Worm (Caenorhabditis elegans): ENCODE results near the gene add-2.

add-2 gene

ce11 chrV:12033841-12034240 lies 20.6 kb upstream of the add-2 start:
- no peak for TF ChIP-seq nhr-19 (GFP tag; conservative IDR thresholded peaks at IDR 0.05)
- no peak for TF ChIP-seq aha-1 (tag; optimal IDR thresholded peaks at IDR 0.05)
- no peak for TF ChIP-seq nhr-71 (tag; optimal IDR thresholded peaks at IDR 0.05)
- no peak for TF ChIP-seq nhr-11 (tag; optimal IDR thresholded peaks at IDR 0.05)
- no peak for TF ChIP-seq nhr-85 (tag)
- TF ChIP-seq efl-1 (optimal IDR thresholded peaks at IDR 0.05): no peak
- TF ChIP-seq efl-1 (GFP tag; optimal IDR thresholded peaks at IDR 0.05 in 1 of 2): no peak
- no peak for TF ChIP-seq nhr-20 (tag; optimal IDR thresholded peaks at IDR 0.05)
- TF ChIP-seq unc-130 (tag; optimal IDR thresholded peaks at IDR 0.05): no peak
- no peak for TF ChIP-seq mdl-1 (tag; optimal IDR thresholded peaks at IDR 0.05)
- no peak for TF ChIP-seq grh-1 (GFP tag; IDR thresholded peaks at IDR 0.05)
- no peak for TF ChIP-seq egl-27 (tag; optimal IDR thresholded peaks at IDR 0.05)
- no peak for TF ChIP-seq unc-30 (tag; optimal IDR thresholded peaks at IDR 0.05)
- TF ChIP-seq pqm-1 (tag; optimal IDR thresholded peaks at IDR 0.05): no peak
- no peak for TF ChIP-seq nhr-12 (tag; optimal IDR thresholded peaks at IDR 0.05)
- TF ChIP-seq F16B12.6 (tag; optimal IDR thresholded peaks at IDR 0.05): no peak
- no peak for TF ChIP-seq alr-1 (tag; optimal IDR thresholded peaks at IDR 0.05; ENCODE audit: borderline replicate concordance)
- TF ChIP-seq ceh-63 (GFP tag; optimal IDR thresholded peaks at IDR 0.05): no peak
- TF ChIP-seq lin-35 (GFP tag; optimal IDR thresholded peaks at IDR 0.05): no peak
- TF ChIP-seq lir-3 (tag; optimal IDR thresholded peaks at IDR 0.05; ENCODE audit: poor library complexity): no peak

- TF ChIP-seq lin-14 (GFP tag; optimal IDR thresholded peaks at IDR 0.05) (no peak), nhr-77 (tag; optimal IDR thresholded peaks at IDR 0.05) (no peak), lir-3 (tag; optimal IDR thresholded peaks at IDR 0.05; ENCODE audit: poor library complexity) (no peak), nhr-90 (tag; optimal IDR thresholded peaks at IDR 0.05; ENCODE audit: poor library complexity) (no peak), aly-2 (tag; optimal IDR thresholded peaks at IDR 0.05) (no peak), mef-2 (tag; optimal IDR thresholded peaks at IDR 0.05) (no peak), ces-1 (GFP tag; optimal IDR thresholded peaks at IDR 0.05) (no peak), zip-4 (GFP tag; optimal IDR thresholded peaks at IDR 0.05) (no peak), efl-1 (optimal IDR thresholded peaks at IDR 0.05) (no peak), efl-1 (GFP tag; optimal IDR thresholded peaks at IDR 0.05 in 1 of 2) (no peak), egl-27 (tag; optimal IDR thresholded peaks at IDR 0.05) (no peak), lin-15B (tag; optimal IDR thresholded peaks at IDR 0.05) (no peak), C34B4.2 (tag; optimal IDR thresholded peaks at IDR 0.05) (no peak), grh-1 (GFP tag; IDR thresholded peaks at IDR 0.05) (no peak)
These were observed 18.9 kb upstream of the add-2 start, which contains the start of gene pkc-1 for ce11 chrV:12032060-12032459. TSS of gene pkc-1 (minus strand) at chrV:12032160.

- TF ChIP-seq sup-37 (GFP tag; optimal IDR thresholded peaks at IDR 0.05) (no peak), ama-1 (optimal IDR thresholded peaks at IDR 0.05) (no peak), tlp-1 (tag; optimal IDR thresholded peaks at IDR 0.05) (no peak), rnt-1 (tag; optimal IDR thresholded peaks at IDR 0.05) (no peak), ceh-88 (GFP tag; IDR thresholded peaks at IDR 0.05) (no peak), mab-9 (GFP tag; IDR thresholded peaks at IDR 0.05) (no peak), nhr-84 (tag; optimal IDR thresholded peaks at IDR 0.05) (no peak), nhr-19 (GFP tag; conservative IDR thresholded peaks at IDR 0.05) (no peak), hpl-2 (GFP tag; optimal IDR thresholded peaks at IDR 0.05) (no peak), nhr-11 (tag; optimal IDR thresholded peaks at IDR 0.05) (no peak), xbp-1 (tag; optimal IDR thresholded peaks at IDR 0.05) (no peak), efl-1 (optimal IDR thresholded peaks at IDR 0.05) (no peak), efl-1 (GFP tag; optimal IDR thresholded peaks at IDR 0.05 in 1 of 2) (peak in 1 of 2 experiments; percentile 16), ceh-82 (tag; optimal IDR thresholded peaks at IDR 0.05) (no peak), ceh-90 (tag; optimal IDR thresholded peaks at IDR 0.05) (no peak), ceh-8 (GFP tag; optimal IDR thresholded peaks at IDR 0.05) (no peak), ztf-4 (tag; optimal IDR thresholded peaks at IDR 0.05) (no peak), nhr-90 (tag; optimal IDR thresholded peaks at IDR 0.05; ENCODE audit: poor library complexity) (no peak), dsc-1 (tag; optimal IDR thresholded peaks at IDR 0.05) (peak; percentile 73), lin-14 (GFP tag; optimal IDR thresholded peaks at IDR 0.05) (peak; percentile 16), fkh-8 (tag; optimal IDR thresholded peaks at IDR 0.05) (peak; percentile 61), pax-3 (tag; optimal IDR thresholded peaks at IDR 0.05) (no peak), unc-30 (tag; optimal IDR thresholded peaks at IDR 0.05) (no peak), mef-2 (tag; optimal IDR thresholded peaks at IDR 0.05) (no peak)
These were observed 14.9 kb upstream of the add-2 start for ce11 chrV:12028151-12028550.
